Worm (Caenorhabditis elegans) whole organism, early embryonic: ENCODE results near the gene ctps-1.

Experiments
- B0310.2 ChIP-seq: sonication (generic microtip); optimal IDR thresholded peaks from 2 replicates; lab custom pipeline; 2016; ENCODE audit warnings: mild to moderate bottlenecking, missing genetic modification characterization, missing compliant biosample characterization
- F13C5.2 ChIP-seq: sonication (generic microtip); optimal IDR thresholded peaks from 2 replicates; lab custom pipeline; 2017; ENCODE audit warnings: mild to moderate bottlenecking, missing genetic modification characterization, inconsistent platforms, missing compliant biosample characterization
- aly-1 ChIP-seq: sonication (generic microtip); optimal IDR thresholded peaks from 2 replicates; lab custom pipeline; 2016; ENCODE audit warnings: missing genetic modification characterization, missing compliant biosample characterization
- ama-1 ChIP-seq: fragments of 150-350 bp; optimal IDR thresholded peaks from 2 replicates; lab custom pipeline; 2014
- ceh-13 ChIP-seq: fragments of 200-800 bp; sonication (Bioruptor generic); optimal IDR thresholded peaks from 2 replicates; lab custom pipeline; 2018; ENCODE audit warnings: mild to moderate bottlenecking, missing genetic modification characterization, missing compliant biosample characterization
- ceh-36 ChIP-seq: sonication (generic microtip); optimal IDR thresholded peaks from 2 replicates; lab custom pipeline; 2016; ENCODE audit warnings: missing genetic modification characterization, inconsistent platforms, missing compliant biosample characterization
- ets-7 ChIP-seq: sonication (generic microtip); optimal IDR thresholded peaks from 2 replicates; lab custom pipeline; 2016; ENCODE audit warnings: missing genotype, missing genetic modification characterization, missing compliant biosample characterization
- flt-1 ChIP-seq: fragments of 200-800 bp; sonication (Bioruptor generic); IDR thresholded peaks from 2 replicates; pipeline ENCODE4 v1.3.6; 2022; ENCODE audit warnings: missing genetic modification characterization, missing compliant biosample characterization
- hmbx-1 ChIP-seq: sonication (generic microtip); optimal IDR thresholded peaks from 2 replicates; lab custom pipeline; 2016; ENCODE audit warnings: mild to moderate bottlenecking, missing genetic modification characterization, missing compliant biosample characterization
- hmg-4 ChIP-seq: fragments of 200-800 bp; sonication (Bioruptor generic); optimal IDR thresholded peaks from 2 replicates; lab custom pipeline; 2018; ENCODE audit warnings: mild to moderate bottlenecking, missing genetic modification characterization, missing compliant biosample characterization
- hnd-1 ChIP-seq: sonication (generic microtip); optimal IDR thresholded peaks from 2 replicates; lab custom pipeline; 2016; ENCODE audit warnings: missing genetic modification characterization, missing compliant biosample characterization
- pes-1 ChIP-seq: fragments of 200-800 bp; sonication (Bioruptor generic); IDR thresholded peaks from 2 replicates; pipeline ENCODE4 v1.3.6; 2022; ENCODE audit warnings: missing genetic modification reagents, missing genetic modification characterization, missing compliant biosample characterization
- scrt-1 ChIP-seq: fragments of 200-800 bp; sonication (Bioruptor generic); IDR thresholded peaks from 2 replicates; pipeline ENCODE4 v1.3.6; 2022; ENCODE audit warnings: missing genetic modification characterization, missing compliant biosample characterization
- sea-1 ChIP-seq: fragments of 200-800 bp; sonication (Bioruptor generic); conservative IDR thresholded peaks from 2 replicates; pipeline ENCODE4 v1.3.6; 2022; ENCODE audit warnings: missing genetic modification characterization, missing compliant biosample characterization
- tbx-11 ChIP-seq: fragments of 200-800 bp; sonication (Bioruptor generic); IDR thresholded peaks from 2 replicates; pipeline ENCODE4 v1.3.6; 2022; ENCODE audit warnings: missing genetic modification characterization, missing compliant biosample characterization
- tbx-37 ChIP-seq: fragments of 200-800 bp; sonication (Bioruptor generic); conservative IDR thresholded peaks from 2 replicates; pipeline ENCODE4 v1.3.6; 2022; ENCODE audit warnings: missing genetic modification reagents, missing genetic modification characterization, missing compliant biosample characterization
- tra-4 ChIP-seq: sonication (generic microtip); optimal IDR thresholded peaks from 2 replicates; lab custom pipeline; 2017; ENCODE audit warnings: missing genetic modification characterization, missing compliant biosample characterization

The ctps-1 gene

DNA sequence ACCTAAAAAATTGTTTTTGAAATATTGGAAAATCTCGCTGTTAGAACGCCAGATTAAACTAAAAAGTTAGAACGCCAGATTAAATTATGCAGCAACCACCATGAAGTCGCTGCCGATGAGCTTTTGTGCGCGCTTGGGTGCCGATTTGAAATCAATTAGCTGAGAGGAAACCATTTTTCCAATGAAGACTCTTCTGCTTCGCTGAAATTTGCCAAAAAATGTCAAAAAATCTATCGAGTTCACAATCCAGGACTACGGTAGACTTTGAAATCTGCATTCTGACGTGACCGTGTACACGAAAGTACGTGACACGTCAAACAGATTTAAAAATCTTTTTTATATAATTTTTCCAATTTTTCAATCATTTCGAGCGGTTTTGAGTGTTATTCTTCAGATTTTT lies 5.7 kb upstream of the ctps-1 start, which contains the start of gene immt-2:
Gene immt-2, plus strand, starts transcription at position 301 of the 400 bp plus-strand sequence.
- TF ChIP-seq tra-4 (tag; lab: Kevin White, UChicago) = no peak
- TF ChIP-seq hmbx-1 = no peak
- no peak for TF ChIP-seq hmg-4

ce11 chrV:16792717-16793116 lies 2.0 kb upstream of the ctps-1 start:
- no peak for TF ChIP-seq tbx-11 (GFP tag; lab: Robert Waterston, UW)
- no peak for TF ChIP-seq ceh-36

- TF ChIP-seq ceh-13 (GFP tag; lab: Kevin White, UChicago) = no peak
- TF ChIP-seq tra-4 (tag; lab: Kevin White, UChicago) = no peak
- no peak for TF ChIP-seq pes-1 (GFP tag; lab: Robert Waterston, UW)
- no peak for TF ChIP-seq ceh-36
- TF ChIP-seq sea-1 (GFP tag; lab: Robert Waterston, UW) = no peak
- TF ChIP-seq tbx-37 = no peak
- no peak for TF ChIP-seq hmg-4
These were observed 1.4 kb upstream of the ctps-1 start for ce11 chrV:16793312-16793711.

- no peak for TF ChIP-seq tbx-11 (GFP tag; lab: Robert Waterston, UW)
- no peak for TF ChIP-seq scrt-1 (GFP tag; lab: Robert Waterston, UW)
- TF ChIP-seq tbx-37 = no peak
- no peak for TF ChIP-seq ceh-36
- no peak for TF ChIP-seq ama-1 (lab: Kevin White, UChicago)
- TF ChIP-seq ceh-13 (GFP tag; lab: Kevin White, UChicago) = no peak
- TF ChIP-seq ets-7 (tag; lab: Kevin White, UChicago) = no peak
- TF ChIP-seq hmg-4 = no peak
These were observed 599 bp upstream of the ctps-1 start for ce11 chrV:16794079-16794478.

ce11 chrV:16800484-16800883 lies 5.8 kb downstream of the ctps-1 start:
- TF ChIP-seq hmg-4 (no peak), hmbx-1 (no peak), tbx-11 (GFP tag; lab: Robert Waterston, UW) (no peak), hnd-1 (tag; lab: Kevin White, UChicago) (no peak), scrt-1 (GFP tag; lab: Robert Waterston, UW) (no peak), B0310.2 (no peak), ceh-13 (GFP tag; lab: Kevin White, UChicago) (no peak), tra-4 (tag; lab: Kevin White, UChicago) (no peak), aly-1 (tag; lab: Kevin White, UChicago) (no peak), sea-1 (GFP tag; lab: Robert Waterston, UW) (no peak), pes-1 (GFP tag; lab: Robert Waterston, UW) (no peak), ets-7 (tag; lab: Kevin White, UChicago) (no peak), ceh-36 (no peak)

- no peak for TF ChIP-seq ceh-36
- no peak for TF ChIP-seq hmbx-1
- TF ChIP-seq tbx-11 (GFP tag; lab: Robert Waterston, UW) = no peak
- no peak for TF ChIP-seq sea-1 (GFP tag; lab: Robert Waterston, UW)
- TF ChIP-seq B0310.2 = no peak
- TF ChIP-seq F13C5.2 (tag; lab: Kevin White, UChicago) = no peak
- TF ChIP-seq hmg-4 = no peak
- TF ChIP-seq pes-1 (GFP tag; lab: Robert Waterston, UW) = no peak
- no peak for TF ChIP-seq hnd-1 (tag; lab: Kevin White, UChicago)
- no peak for TF ChIP-seq ama-1 (lab: Kevin White, UChicago)
- no peak for TF ChIP-seq tbx-37
- no peak for TF ChIP-seq aly-1 (tag; lab: Kevin White, UChicago)
These were observed 7.9 kb downstream of the ctps-1 start, which contains the start of gene cand-1 for ce11 chrV:16802572-16802971. TSS of gene cand-1 (plus strand) at chrV:16802872.

- TF ChIP-seq ceh-13 (GFP tag; lab: Kevin White, UChicago) = no peak
- TF ChIP-seq ama-1 (lab: Kevin White, UChicago) = no peak
- TF ChIP-seq tbx-11 (GFP tag; lab: Robert Waterston, UW) = no peak
- TF ChIP-seq hmg-4 = no peak
- no peak for TF ChIP-seq pes-1 (GFP tag; lab: Robert Waterston, UW)
- TF ChIP-seq hnd-1 (tag; lab: Kevin White, UChicago) = no peak
- no peak for TF ChIP-seq sea-1 (GFP tag; lab: Robert Waterston, UW)
- TF ChIP-seq ceh-36 = no peak
- TF ChIP-seq F13C5.2 (tag; lab: Kevin White, UChicago) = no peak
- TF ChIP-seq tbx-37 = no peak
- no peak for TF ChIP-seq tra-4 (tag; lab: Kevin White, UChicago)
- no peak for TF ChIP-seq scrt-1 (GFP tag; lab: Robert Waterston, UW)
- no peak for TF ChIP-seq ets-7 (tag; lab: Kevin White, UChicago)
- no peak for TF ChIP-seq hmbx-1
- no peak for TF ChIP-seq flt-1 (GFP tag; lab: Robert Waterston, UW)
These were observed 10.1 kb downstream of the ctps-1 start for ce11 chrV:16804795-16805194.

- no peak for TF ChIP-seq ceh-13 (GFP tag; lab: Kevin White, UChicago)
These were observed 13.5 kb downstream of the ctps-1 start for ce11 chrV:16808168-16808567.

ce11 chrV:16811841-16812240 lies 17.2 kb downstream of the ctps-1 start:
- TF ChIP-seq ceh-13 (GFP tag; lab: Kevin White, UChicago) (no peak), sea-1 (GFP tag; lab: Robert Waterston, UW) (no peak), tra-4 (tag; lab: Kevin White, UChicago) (no peak), ets-7 (tag; lab: Kevin White, UChicago) (no peak), ama-1 (lab: Kevin White, UChicago) (no peak), aly-1 (tag; lab: Kevin White, UChicago) (no peak), tbx-11 (GFP tag; lab: Robert Waterston, UW) (no peak), scrt-1 (GFP tag; lab: Robert Waterston, UW) (no peak), hmg-4 (no peak)
